Fruit fly (Drosophila melanogaster) Kc167 (cell line): ENCODE results near the gene Usp16-45.

Experiments
- Sin3A ChIP-seq: fragments of >200 bp; optimal IDR thresholded peaks from 2 replicates; lab custom pipeline; 2018; ENCODE audit warnings: missing external identifiers
- ttk ChIP-seq: sonication (Bioruptor generic); optimal IDR thresholded peaks from 2 replicates; lab custom pipeline; 2017; ENCODE audit warnings: missing external identifiers

dm6 chrX:5417836-5418554 is 3.3 kb upstream of the Usp16-45 start:
- no peak for TF ChIP-seq Sin3A (lab: Kevin White, UChicago)
- TF ChIP-seq ttk (lab: Kevin White, UChicago): no peak
